Worm (Caenorhabditis elegans) whole organism, L3 larva: ENCODE measurements around the gene sipa-1.

Experiments used
- ZK546.5 ChIP-seq: sonication (generic microtip); optimal IDR thresholded peaks from 2 replicates; lab custom pipeline; 2017; ENCODE audit warnings: missing biosample characterization, missing genetic modification characterization
- aly-2 ChIP-seq: fragments of 150-350 bp; optimal IDR thresholded peaks from 2 replicates; lab custom pipeline; 2014; ENCODE audit warnings: missing biosample characterization, missing genetic modification characterization
- ama-1 ChIP-seq: fragments of 150-350 bp; optimal IDR thresholded peaks from 2 replicates; lab custom pipeline; 2018
- ceh-16 ChIP-seq: sonication (generic microtip); optimal IDR thresholded peaks from 2 replicates; lab custom pipeline; 2017; ENCODE audit warnings: missing biosample characterization, missing genetic modification characterization
- ceh-28 ChIP-seq: fragments of 150-350 bp; optimal IDR thresholded peaks from 2 replicates; lab custom pipeline; 2014; ENCODE audit warnings: missing biosample characterization, missing genetic modification reagents, missing genetic modification characterization
- ceh-82 ChIP-seq: fragments of 150-350 bp; optimal IDR thresholded peaks from 2 replicates; lab custom pipeline; 2014; ENCODE audit warnings: missing biosample characterization, missing genetic modification characterization
- daf-12 ChIP-seq: fragments of 150-350 bp; optimal IDR thresholded peaks from 2 replicates; lab custom pipeline; 2014; ENCODE audit warnings: missing biosample characterization, missing genetic modification reagents, missing genetic modification characterization
- egl-27 ChIP-seq: sonication (generic microtip); optimal IDR thresholded peaks from 4 replicates; lab custom pipeline; 2017; ENCODE audit warnings: missing biosample characterization, missing genetic modification reagents, missing genetic modification characterization
- egl-5 ChIP-seq: fragments of 150-350 bp; optimal IDR thresholded peaks from 2 replicates; lab custom pipeline; 2017; ENCODE audit warnings: missing biosample characterization, missing genetic modification reagents, missing genetic modification characterization, inconsistent platforms
- elt-1 ChIP-seq: fragments of 150-350 bp; optimal IDR thresholded peaks from 2 replicates; lab custom pipeline; 2014; ENCODE audit warnings: missing biosample characterization, missing genetic modification characterization
- elt-2 ChIP-seq: sonication (generic microtip); optimal IDR thresholded peaks from 2 replicates; lab custom pipeline; 2016; ENCODE audit warnings: missing genetic modification reagents, mild to moderate bottlenecking, missing genetic modification characterization, missing compliant biosample characterization
- elt-3 ChIP-seq, 3 experiments: fragments of 150-350 bp in 1 of 3; sonication (generic microtip) in 2 of 3; optimal IDR thresholded peaks; 2 replicates in 2 of 3; 4 replicates in 1 of 3; lab custom pipeline; 2014 to 2017; ENCODE audit warnings: missing biosample characterization in 3 of 3, missing genetic modification characterization in 3 of 3
- eor-1 ChIP-seq, 2 experiments: fragments of 150-350 bp; optimal IDR thresholded peaks; 2 replicates each; lab custom pipeline; 2014 to 2018; ENCODE audit warnings: missing biosample characterization in 2 of 2, missing genetic modification characterization in 2 of 2
- hmg-11 ChIP-seq: sonication (generic microtip); optimal IDR thresholded peaks from 2 replicates; lab custom pipeline; 2016; ENCODE audit warnings: missing genetic modification characterization, missing compliant biosample characterization
- jun-1 ChIP-seq: fragments of 150-350 bp; optimal IDR thresholded peaks from 2 replicates; lab custom pipeline; 2014; ENCODE audit warnings: missing biosample characterization, missing genetic modification reagents, missing genetic modification characterization
- lin-39 ChIP-seq: fragments of 150-350 bp; optimal IDR thresholded peaks from 2 replicates; lab custom pipeline; 2018; ENCODE audit warnings: missing biosample characterization, missing genetic modification reagents, missing genetic modification characterization
- lsy-12 ChIP-seq: sonication (generic microtip); optimal IDR thresholded peaks from 2 replicates; lab custom pipeline; 2016; ENCODE audit warnings: mild to moderate bottlenecking, missing genetic modification characterization, missing compliant biosample characterization
- mdl-1 ChIP-seq: fragments of 150-350 bp; optimal IDR thresholded peaks from 2 replicates; lab custom pipeline; 2014; ENCODE audit warnings: missing biosample characterization, missing genetic modification characterization
- nfya-1 ChIP-seq: sonication (generic microtip); optimal IDR thresholded peaks from 2 replicates; lab custom pipeline; 2017; ENCODE audit warnings: missing genetic modification characterization, mild to moderate bottlenecking, missing compliant biosample characterization, antibody characterized with exemption, moderate library complexity; ENCODE audit not compliant: insufficient read depth
- nhr-11 ChIP-seq: fragments of 150-350 bp; optimal IDR thresholded peaks from 2 replicates; lab custom pipeline; 2014; ENCODE audit warnings: missing biosample characterization, missing genetic modification characterization
- nhr-23 ChIP-seq: fragments of 150-350 bp; optimal IDR thresholded peaks from 2 replicates; lab custom pipeline; 2014; ENCODE audit warnings: missing biosample characterization, missing genetic modification reagents, missing genetic modification characterization
- nhr-237 ChIP-seq: fragments of 150-350 bp; optimal IDR thresholded peaks from 2 replicates; lab custom pipeline; 2014; ENCODE audit warnings: missing biosample characterization, missing genetic modification characterization
- nhr-25 ChIP-seq: sonication (generic microtip); optimal IDR thresholded peaks from 2 replicates; lab custom pipeline; 2017; ENCODE audit warnings: missing biosample characterization, missing genetic modification characterization
- nhr-43 ChIP-seq: sonication (generic microtip); optimal IDR thresholded peaks from 2 replicates; lab custom pipeline; 2016; ENCODE audit warnings: mild to moderate bottlenecking, missing genetic modification characterization, missing compliant biosample characterization; ENCODE audit not compliant: poor library complexity, severe bottlenecking
- nhr-67 ChIP-seq: fragments of 150-350 bp; optimal IDR thresholded peaks from 2 replicates; lab custom pipeline; 2014; ENCODE audit warnings: missing biosample characterization, missing genetic modification characterization
- nhr-76 ChIP-seq: fragments of 150-350 bp; sonication (generic microtip); optimal IDR thresholded peaks from 5 replicates; lab custom pipeline; 2014; ENCODE audit warnings: missing biosample characterization, missing genetic modification characterization
- nhr-77 ChIP-seq: fragments of 150-350 bp; optimal IDR thresholded peaks from 2 replicates; lab custom pipeline; 2014; ENCODE audit warnings: missing biosample characterization, missing genetic modification characterization
- pqm-1 ChIP-seq: fragments of 150-350 bp; optimal IDR thresholded peaks from 2 replicates; lab custom pipeline; 2017; ENCODE audit warnings: missing biosample characterization, missing genetic modification characterization, inconsistent platforms
- sea-2 ChIP-seq: fragments of 150-350 bp; sonication (generic microtip); optimal IDR thresholded peaks from 4 replicates; lab custom pipeline; 2014; ENCODE audit warnings: missing biosample characterization, missing genetic modification reagents, missing genetic modification characterization
- skn-1 ChIP-seq: fragments of 150-350 bp; optimal IDR thresholded peaks from 2 replicates; lab custom pipeline; 2014; ENCODE audit warnings: missing biosample characterization, missing genetic modification characterization
- tbx-2 ChIP-seq: sonication (generic microtip); optimal IDR thresholded peaks from 2 replicates; lab custom pipeline; 2016; ENCODE audit warnings: mild to moderate bottlenecking, missing genetic modification characterization, missing compliant biosample characterization
- unc-39 ChIP-seq: sonication (generic microtip); optimal IDR thresholded peaks from 4 replicates; lab custom pipeline; 2017; ENCODE audit warnings: missing biosample characterization, missing genetic modification characterization
- unc-62 ChIP-seq: fragments of 150-350 bp; sonication (generic microtip); optimal IDR thresholded peaks from 4 replicates; lab custom pipeline; 2014; ENCODE audit warnings: missing biosample characterization, missing genetic modification reagents, missing genetic modification characterization
- zag-1 ChIP-seq: fragments of 150-350 bp; optimal IDR thresholded peaks from 2 replicates; lab custom pipeline; 2014; ENCODE audit warnings: missing biosample characterization, missing genetic modification characterization
- ztf-4 ChIP-seq: fragments of 150-350 bp; optimal IDR thresholded peaks from 2 replicates; lab custom pipeline; 2014; ENCODE audit warnings: missing biosample characterization, missing genetic modification characterization

sipa-1 gene

ce11 chrV:11620081-11620480, 17.0 kb downstream of the sipa-1 start:
- TF ChIP-seq egl-5 (tag; lab: Kevin White, UChicago) (peak; percentile 65), nhr-43 (tag; lab: Kevin White, UChicago) (no peak), elt-1 (tag; lab: Kevin White, UChicago) (peak; percentile 14)

ce11 chrV:11618173-11618572, 18.9 kb downstream of the sipa-1 start, which contains the start of gene glb-15:
TSS of gene glb-15 (minus strand) at chrV:11618273.
- no peak for TF ChIP-seq lsy-12 (tag; lab: Kevin White, UChicago)
- no peak for TF ChIP-seq mdl-1 (tag; lab: Kevin White, UChicago)
- no peak for TF ChIP-seq nhr-237
- TF ChIP-seq ceh-82 (tag; lab: Kevin White, UChicago): no peak
- TF ChIP-seq nhr-77 (tag; lab: Kevin White, UChicago): no peak
- TF ChIP-seq eor-1 (tag; optimal IDR thresholded peaks at IDR 0.05; lab: Kevin White, UChicago): no peak
- no peak for TF ChIP-seq pqm-1 (tag; lab: Kevin White, UChicago)
- TF ChIP-seq egl-27: no peak
- TF ChIP-seq unc-62 (GFP tag; lab: Kevin White, UChicago): no peak
- no peak for TF ChIP-seq jun-1 (tag; lab: Kevin White, UChicago)
- no peak for TF ChIP-seq zag-1
- no peak for TF ChIP-seq nfya-1 (tag; lab: Kevin White, UChicago)
- TF ChIP-seq nhr-23 (tag; lab: Kevin White, UChicago): no peak
- TF ChIP-seq nhr-67 (tag; lab: Kevin White, UChicago): no peak
- TF ChIP-seq skn-1: no peak
- TF ChIP-seq elt-3 (tag; optimal IDR thresholded peaks at IDR 0.05; lab: Kevin White, UChicago): no peak
- TF ChIP-seq tbx-2 (tag; lab: Kevin White, UChicago): no peak
- TF ChIP-seq egl-5 (tag; lab: Kevin White, UChicago): no peak

- peak; percentile 84 for TF ChIP-seq nhr-25 (tag; lab: Kevin White, UChicago)
- no peak for TF ChIP-seq aly-2
- no peak for TF ChIP-seq jun-1 (tag; lab: Kevin White, UChicago)
- TF ChIP-seq nhr-11 (tag; lab: Kevin White, UChicago): no peak
- TF ChIP-seq egl-27: no peak
- TF ChIP-seq nhr-23 (tag; lab: Kevin White, UChicago): no peak
- no peak for TF ChIP-seq ceh-28 (tag; lab: Kevin White, UChicago)
- TF ChIP-seq lsy-12 (tag; lab: Kevin White, UChicago): no peak
- peak in 1 of 3 experiments; percentile 48 for TF ChIP-seq elt-3 (tag; optimal IDR thresholded peaks at IDR 0.05; lab: Kevin White, UChicago)
- TF ChIP-seq daf-12 (tag; lab: Kevin White, UChicago): no peak
- no peak for TF ChIP-seq nhr-237
- TF ChIP-seq nhr-67 (tag; lab: Kevin White, UChicago): no peak
- no peak for TF ChIP-seq elt-2 (tag; lab: Kevin White, UChicago)
- TF ChIP-seq nfya-1 (tag; lab: Kevin White, UChicago): peak; percentile 30
- TF ChIP-seq ztf-4 (tag; lab: Kevin White, UChicago): no peak
- no peak for TF ChIP-seq sea-2 (GFP tag; lab: Kevin White, UChicago)
- TF ChIP-seq ceh-82 (tag; lab: Kevin White, UChicago): no peak
- no peak for TF ChIP-seq ZK546.5 (tag; lab: Kevin White, UChicago)
- TF ChIP-seq nhr-76 (tag; lab: Kevin White, UChicago): no peak
- peak; percentile 30 for TF ChIP-seq nhr-43 (tag; lab: Kevin White, UChicago)
- TF ChIP-seq ama-1 (lab: Kevin White, UChicago): peak; percentile 87
- no peak for TF ChIP-seq zag-1
- TF ChIP-seq nhr-77 (tag; lab: Kevin White, UChicago): no peak
- TF ChIP-seq hmg-11 (tag; lab: Kevin White, UChicago): no peak
- TF ChIP-seq ceh-16 (tag; lab: Kevin White, UChicago): no peak
- TF ChIP-seq unc-39 (tag; lab: Kevin White, UChicago): no peak
- no peak for TF ChIP-seq lin-39 (tag; lab: Kevin White, UChicago)
- no peak for TF ChIP-seq eor-1 (tag; optimal IDR thresholded peaks at IDR 0.05; lab: Kevin White, UChicago)
- TF ChIP-seq, all 47 proteins: peak for 5
Measured at ce11 chrV:11616813-11617212, 20.3 kb downstream of the sipa-1 start.
